Fruit fly (Drosophila melanogaster) whole organism, wandering third instar larva: ENCODE measurements around the gene gro.

Source experiments
- Abd-B ChIP-seq: fragments of >200 bp; optimal IDR thresholded peaks from 2 replicates; lab custom pipeline; 2017; ENCODE audit warnings: missing biosample characterization, missing genetic modification characterization
- Dfd ChIP-seq: fragments of >200 bp; optimal IDR thresholded peaks from 2 replicates; lab custom pipeline; 2017; ENCODE audit warnings: missing biosample characterization, missing genetic modification characterization
- Dif ChIP-seq: fragments of 200-275, 200-300 bp; sonication (Bioruptor generic); optimal IDR thresholded peaks from 2 replicates; lab custom pipeline; 2018; ENCODE audit warnings: missing biosample characterization, missing genetic modification characterization; ENCODE audit not compliant: partially characterized antibody
- GATAd ChIP-seq: sonication (Bioruptor generic); optimal IDR thresholded peaks from 2 replicates; lab custom pipeline; 2016; ENCODE audit warnings: missing biosample characterization, missing genetic modification characterization
- HLH106 ChIP-seq: fragments of 200-800 bp; optimal IDR thresholded peaks from 3 replicates; lab custom pipeline; 2019; ENCODE audit warnings: missing biosample characterization, mild to moderate bottlenecking, missing genetic modification characterization, moderate library complexity
- Jra ChIP-seq: sonication (Bioruptor generic); optimal IDR thresholded peaks from 2 replicates; lab custom pipeline; 2016; ENCODE audit warnings: missing biosample characterization, missing genetic modification characterization
- Vsx2 ChIP-seq: fragments of 200-300, 225-300 bp; sonication (Bioruptor generic); optimal IDR thresholded peaks from 2 replicates; lab custom pipeline; 2018; ENCODE audit warnings: missing biosample characterization, missing genetic modification characterization; ENCODE audit not compliant: partially characterized antibody
- br ChIP-seq: fragments of 200-800 bp; sonication (Bioruptor generic); optimal IDR thresholded peaks from 2 replicates; lab custom pipeline; 2016; ENCODE audit warnings: missing biosample characterization, missing genetic modification characterization
- brk ChIP-seq: fragments of 200-800 bp; sonication (Bioruptor generic); optimal IDR thresholded peaks from 2 replicates; lab custom pipeline; 2016; ENCODE audit warnings: missing biosample characterization, mild to moderate bottlenecking, missing genetic modification characterization
- fru ChIP-seq: fragments of 200-800 bp; sonication (Bioruptor generic); optimal IDR thresholded peaks from 3 replicates; lab custom pipeline; 2016; ENCODE audit warnings: missing biosample characterization, mild to moderate bottlenecking, missing genetic modification characterization
- sage ChIP-seq: fragments of 200-800 bp; sonication (Bioruptor generic); optimal IDR thresholded peaks from 2 replicates; lab custom pipeline; 2016; ENCODE audit warnings: missing biosample characterization, mild to moderate bottlenecking, missing genetic modification characterization

- no peak for TF ChIP-seq br (GFP tag; lab: Kevin White, UChicago)
- no peak for TF ChIP-seq Vsx2
- TF ChIP-seq Jra (GFP tag; lab: Kevin White, UChicago): no peak
- no peak for TF ChIP-seq Dif
- no peak for TF ChIP-seq fru
- TF ChIP-seq GATAd: no peak
- no peak for TF ChIP-seq Abd-B (GFP tag; lab: Kevin White, UChicago)
- TF ChIP-seq HLH106: no peak
- TF ChIP-seq brk: no peak
- no peak for TF ChIP-seq sage (GFP tag; lab: Kevin White, UChicago)
- no peak for TF ChIP-seq Dfd
Measured at dm6 chr3R:26002039-26002438, 39.5 kb upstream of the gro start.
